Worm (Caenorhabditis elegans): ENCODE data around the gene R13H4.2.

R13H4.2 gene

DNA sequence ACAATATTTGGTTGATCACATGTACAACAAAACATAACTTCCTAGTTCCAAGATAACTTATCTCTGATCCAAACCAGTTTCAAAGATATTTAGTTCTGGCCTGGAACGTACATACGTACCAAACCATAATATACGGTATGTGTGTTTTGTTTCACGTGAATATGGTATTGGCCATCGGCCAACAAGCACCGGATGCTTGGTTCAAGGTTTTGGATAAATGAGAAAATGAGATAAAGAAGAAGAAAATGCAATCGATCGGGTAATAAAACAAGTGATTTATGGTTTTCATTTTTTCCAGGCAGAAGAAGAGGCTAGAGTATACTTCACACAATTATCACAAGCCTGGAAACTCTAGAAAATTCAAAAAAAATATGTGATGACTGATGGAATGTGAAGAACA is 40.8 kb upstream of the R13H4.2 start:
- TF ChIP-seq ZK546.5 (tag; optimal IDR thresholded peaks at IDR 0.05) (no peak), nhr-25 (tag; optimal IDR thresholded peaks at IDR 0.05) (peak; percentile 23), nhr-23 (tag; optimal IDR thresholded peaks at IDR 0.05) (peak; percentile 64), ceh-28 (tag; optimal IDR thresholded peaks at IDR 0.05) (peak; percentile 47)

DNA sequence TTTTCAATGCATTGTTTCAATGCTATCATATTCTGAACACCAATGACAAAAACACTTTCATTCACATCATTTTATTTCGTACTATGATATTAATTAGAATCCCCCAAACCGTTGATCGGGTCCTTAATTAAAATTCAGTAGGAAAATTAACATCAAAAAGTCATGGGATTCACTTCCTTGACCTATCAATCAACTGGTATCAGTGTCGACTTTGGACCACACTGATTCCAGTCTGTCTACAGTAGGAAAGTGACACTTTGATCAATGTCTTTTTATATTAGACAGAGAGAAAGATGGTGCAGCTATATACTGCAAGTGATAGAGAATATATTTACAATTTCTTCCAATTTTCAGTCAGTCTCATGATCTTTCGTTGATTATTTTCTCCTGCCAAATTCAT is 39.8 kb upstream of the R13H4.2 start:
- TF ChIP-seq zag-1 (tag; optimal IDR thresholded peaks at IDR 0.05) (no peak), unc-39 (tag; optimal IDR thresholded peaks at IDR 0.05) (no peak), nhr-11 (tag; optimal IDR thresholded peaks at IDR 0.05) (no peak), lin-15B (tag; optimal IDR thresholded peaks at IDR 0.05) (no peak), nhr-23 (tag; optimal IDR thresholded peaks at IDR 0.05) (peak; percentile 37), tbx-2 (tag; optimal IDR thresholded peaks at IDR 0.05) (no peak), ama-1 (optimal IDR thresholded peaks at IDR 0.05) (no peak), skn-1 (tag; optimal IDR thresholded peaks at IDR 0.05) (no peak), elt-1 (tag; optimal IDR thresholded peaks at IDR 0.05) (no peak), nfya-1 (tag; optimal IDR thresholded peaks at IDR 0.05; ENCODE audit: insufficient read depth) (no peak), ztf-11 (tag; optimal IDR thresholded peaks at IDR 0.05) (no peak), nhr-28 (tag; optimal IDR thresholded peaks at IDR 0.05) (no peak), egl-5 (tag; optimal IDR thresholded peaks at IDR 0.05) (no peak), nhr-76 (tag; optimal IDR thresholded peaks at IDR 0.05) (no peak), mdl-1 (tag; optimal IDR thresholded peaks at IDR 0.05) (no peak), nhr-77 (tag; optimal IDR thresholded peaks at IDR 0.05) (no peak), ceh-9 (tag; optimal IDR thresholded peaks at IDR 0.05) (no peak), nhr-12 (tag; optimal IDR thresholded peaks at IDR 0.05) (no peak), fkh-2 (tag; optimal IDR thresholded peaks at IDR 0.05) (no peak), nhr-43 (tag; optimal IDR thresholded peaks at IDR 0.05; ENCODE audit: poor library complexity, severe bottlenecking) (peak; percentile 31), jun-1 (tag; optimal IDR thresholded peaks at IDR 0.05) (peak; percentile 2), lsy-12 (tag; optimal IDR thresholded peaks at IDR 0.05) (no peak), nhr-237 (tag; optimal IDR thresholded peaks at IDR 0.05) (no peak), egl-27 (tag; optimal IDR thresholded peaks at IDR 0.05) (no peak)

DNA sequence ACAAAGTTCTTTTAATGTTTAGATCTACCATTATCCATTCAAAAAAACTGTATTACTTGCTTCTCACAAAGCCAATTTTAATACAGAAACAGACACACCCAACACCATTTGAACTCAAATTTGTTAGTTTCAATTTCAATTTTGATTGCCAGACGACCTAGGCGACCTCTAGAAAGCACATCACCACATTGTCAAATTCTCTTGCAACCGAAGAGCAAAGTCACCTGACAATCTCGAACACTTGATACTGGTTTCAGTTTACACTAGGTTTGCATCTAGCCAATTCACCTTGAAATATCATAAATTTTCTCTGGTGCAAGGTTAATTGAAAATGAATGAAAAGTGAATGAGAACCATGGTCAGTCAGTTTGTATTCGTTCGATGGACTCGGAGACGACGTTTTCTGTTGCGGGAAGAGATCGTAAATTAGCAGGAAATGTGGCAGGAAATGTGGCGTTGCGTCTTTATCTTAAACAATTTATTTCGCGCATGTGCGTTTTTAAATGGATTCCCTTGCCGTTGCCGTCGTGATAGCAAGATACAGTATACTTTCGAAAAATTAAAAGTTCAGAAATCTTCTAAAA is 38.8 kb upstream of the R13H4.2 start:
- TF ChIP-seq nhr-43 (tag; optimal IDR thresholded peaks at IDR 0.05; ENCODE audit: poor library complexity, severe bottlenecking) = peak; percentile 47
- no peak for TF ChIP-seq hmg-11 (tag; optimal IDR thresholded peaks at IDR 0.05)
- TF ChIP-seq nhr-25 (tag; optimal IDR thresholded peaks at IDR 0.05) = peak; percentile 79

DNA sequence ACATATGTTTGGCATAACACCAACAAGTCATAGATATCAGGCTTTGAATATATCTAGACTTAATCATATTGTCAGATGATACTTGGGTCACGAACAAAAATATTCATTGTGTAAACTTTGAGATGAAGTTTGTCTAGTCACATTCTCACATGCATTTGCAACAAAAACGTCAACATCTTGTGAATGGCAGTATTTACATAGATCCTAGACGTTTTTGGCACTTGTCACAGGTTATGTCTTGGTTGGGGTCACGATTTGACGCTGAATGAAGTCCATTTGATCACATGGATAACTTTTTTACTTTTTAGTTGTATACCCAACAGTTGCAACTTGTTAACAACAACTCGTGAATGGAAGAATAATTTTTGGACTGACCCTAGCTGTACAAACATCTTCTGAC is 37.9 kb upstream of the R13H4.2 start:
- TF ChIP-seq aly-2 (tag; optimal IDR thresholded peaks at IDR 0.05) (no peak), eor-1 (tag; optimal IDR thresholded peaks at IDR 0.05) (no peak), lin-39 (tag; optimal IDR thresholded peaks at IDR 0.05) (no peak), nhr-67 (tag; optimal IDR thresholded peaks at IDR 0.05) (no peak), ceh-16 (tag; optimal IDR thresholded peaks at IDR 0.05) (no peak), nhr-43 (tag; optimal IDR thresholded peaks at IDR 0.05; ENCODE audit: poor library complexity, severe bottlenecking) (no peak), egl-27 (tag; optimal IDR thresholded peaks at IDR 0.05) (no peak), nhr-76 (tag; optimal IDR thresholded peaks at IDR 0.05) (no peak), snpc-4 (tag; optimal IDR thresholded peaks at IDR 0.05) (no peak), pha-4 (tag; optimal IDR thresholded peaks at IDR 0.05) (no peak), nhr-12 (tag; optimal IDR thresholded peaks at IDR 0.05) (no peak), ceh-9 (tag; optimal IDR thresholded peaks at IDR 0.05) (no peak), lin-15B (tag; optimal IDR thresholded peaks at IDR 0.05) (no peak), ceh-28 (tag; optimal IDR thresholded peaks at IDR 0.05) (no peak), mdl-1 (tag; optimal IDR thresholded peaks at IDR 0.05) (no peak), nhr-28 (tag; optimal IDR thresholded peaks at IDR 0.05) (no peak), elt-2 (tag; optimal IDR thresholded peaks at IDR 0.05) (no peak), zag-1 (tag; optimal IDR thresholded peaks at IDR 0.05) (no peak)
